Worm (Caenorhabditis elegans): ENCODE results near the gene C02E7.6.

ce11 chrV:4894971-4895370, 24.0 kb upstream of the C02E7.6 start, which contains the start of gene ugt-11:
- TF ChIP-seq mep-1 (tag; optimal IDR thresholded peaks at IDR 0.05), result no peak
- TF ChIP-seq nhr-76 (tag; optimal IDR thresholded peaks at IDR 0.05), result no peak
- TF ChIP-seq nhr-28 (tag; optimal IDR thresholded peaks at IDR 0.05), result no peak
- no peak for TF ChIP-seq blmp-1 (tag; optimal IDR thresholded peaks at IDR 0.05)
